Fruit fly (Drosophila melanogaster): ENCODE measurements around the gene SmydA-3.

SmydA-3 gene

DNA sequence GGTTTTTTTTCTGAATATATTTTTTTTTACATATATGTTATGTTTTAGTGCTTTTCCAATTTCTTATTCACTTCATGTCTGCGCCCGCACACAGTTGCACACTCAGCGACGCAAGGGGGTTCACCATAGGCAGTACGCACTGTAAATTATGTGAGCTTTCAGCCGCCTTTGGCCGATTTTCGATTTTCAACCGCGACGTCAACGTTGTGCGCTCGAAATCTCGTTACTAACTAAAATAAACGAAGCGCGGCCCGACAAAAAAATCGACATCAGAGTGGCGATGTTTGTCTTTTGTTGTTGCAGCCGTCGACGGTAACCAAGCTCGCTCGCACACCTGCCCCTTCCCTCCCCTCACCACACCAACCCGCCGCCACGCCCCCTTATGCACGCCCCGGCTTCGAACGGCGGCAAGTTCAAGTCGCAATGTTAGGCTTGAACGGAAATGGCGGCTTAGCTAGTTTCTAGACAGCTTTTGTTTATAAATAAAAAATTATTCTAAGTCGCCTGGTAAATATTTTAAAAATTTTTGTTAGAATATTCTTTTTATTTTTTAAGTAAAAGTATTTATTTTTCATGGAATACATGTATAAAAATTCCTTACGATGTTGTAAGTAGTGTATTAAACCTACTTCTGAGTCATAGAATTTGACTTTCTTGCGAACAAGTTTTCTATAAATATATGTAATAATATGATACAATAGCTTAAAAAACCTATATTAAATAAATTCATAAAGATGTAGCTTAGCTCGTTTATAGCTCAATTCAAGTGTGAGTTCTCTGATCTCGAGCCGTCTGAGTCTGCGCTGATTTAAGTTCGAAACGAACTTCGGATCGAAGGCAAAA is 48.8 kb upstream of the SmydA-3 start, which contains the start of gene CG31869 (continued):
- TF ChIP-seq Lhr (GFP tag; optimal IDR thresholded peaks at IDR 0.05) = no peak
- TF ChIP-seq cato (GFP tag; optimal IDR thresholded peaks at IDR 0.05; ENCODE audit: borderline replicate concordance) = no peak
- TF ChIP-seq nau (GFP tag; optimal IDR thresholded peaks at IDR 0.05) = no peak
- no peak for TF ChIP-seq dimm (GFP tag; IDR thresholded peaks at IDR 0.05)
- TF ChIP-seq Dll (GFP tag; IDR thresholded peaks at IDR 0.05; ENCODE audit: partially characterized antibody) = no peak
- TF ChIP-seq CG8388 (GFP tag; optimal IDR thresholded peaks at IDR 0.05) = no peak
- no peak for TF ChIP-seq NC2β (GFP tag; optimal IDR thresholded peaks at IDR 0.05)
- 0 out of 2 replicates have a peak, but pooled peaks have one; percentile 24 for TF ChIP-seq CG4360 (GFP tag; IDR thresholded peaks at IDR 0.05)
- TF ChIP-seq CG31224 (GFP tag; IDR thresholded peaks at IDR 0.05) = 0 out of 2 replicates have a peak, but pooled peaks have one; percentile 26
- no peak for TF ChIP-seq CG17829 (tag; optimal IDR thresholded peaks at IDR 0.05)
- 0 out of 4 replicates have a peak, but pooled peaks have one; percentile 71 for TF ChIP-seq chinmo (GFP tag; IDR thresholded peaks at IDR 0.05; ENCODE audit: partially characterized antibody)
- peak; percentile 16; the same call in 1 of the 3 replicates for TF ChIP-seq Aef1 (GFP tag; IDR thresholded peaks at IDR 0.05)
- no peak for TF ChIP-seq pfk (GFP tag; optimal IDR thresholded peaks at IDR 0.05)
- TF ChIP-seq Spps (tag; optimal IDR thresholded peaks at IDR 0.05) = no peak
- TF ChIP-seq CG11504 (tag; optimal IDR thresholded peaks at IDR 0.05) = peak; percentile 90
- no peak for TF ChIP-seq CG32772 (GFP tag; IDR thresholded peaks at IDR 0.05)
- TF ChIP-seq CG3065 (GFP tag; optimal IDR thresholded peaks at IDR 0.05) = peak; percentile 7
- no peak for TF ChIP-seq wor (GFP tag; IDR thresholded peaks at IDR 0.05)
- TF ChIP-seq kay (GFP tag; optimal IDR thresholded peaks at IDR 0.05) = no peak
- 0 out of 2 replicates have a peak, but pooled peaks have one; percentile 11 for TF ChIP-seq CG14667 (GFP tag; IDR thresholded peaks at IDR 0.05)
- no peak for TF ChIP-seq mam (GFP tag; optimal IDR thresholded peaks at IDR 0.05)
- no peak for TF ChIP-seq CG8765 (GFP tag; IDR thresholded peaks at IDR 0.05)
- TF ChIP-seq CG10543 (GFP tag; optimal IDR thresholded peaks at IDR 0.05) = no peak
- no peak for TF ChIP-seq pnt (GFP tag; optimal IDR thresholded peaks at IDR 0.05)
- no peak for TF ChIP-seq CG12769 (tag; optimal IDR thresholded peaks at IDR 0.05)
- TF ChIP-seq HmgZ (tag; optimal IDR thresholded peaks at IDR 0.05) = no peak
- TF ChIP-seq dmrt99B (tag; optimal IDR thresholded peaks at IDR 0.05) = no peak
- TF ChIP-seq NC2α (GFP tag; optimal IDR thresholded peaks at IDR 0.05) = no peak
- TF ChIP-seq CG9727 (GFP tag; optimal IDR thresholded peaks at IDR 0.05) = no peak
- TF ChIP-seq ro (GFP tag; IDR thresholded peaks at IDR 0.05) = no peak
- TF ChIP-seq CG4854 (GFP tag; optimal IDR thresholded peaks at IDR 0.05) = no peak
- no peak for TF ChIP-seq CG30431 (GFP tag; optimal IDR thresholded peaks at IDR 0.05)
- no peak for TF ChIP-seq disco-r (GFP tag; optimal IDR thresholded peaks at IDR 0.05)
- no peak for TF ChIP-seq CG42726 (GFP tag; IDR thresholded peaks at IDR 0.05; ENCODE audit: partially characterized antibody)
- TF ChIP-seq NK7.1 (GFP tag; optimal IDR thresholded peaks at IDR 0.05) = no peak
- TF ChIP-seq CG13624 (GFP tag; optimal IDR thresholded peaks at IDR 0.05) = no peak
- peak; percentile 57 for TF ChIP-seq sqz (GFP tag; optimal IDR thresholded peaks at IDR 0.05)
- TF ChIP-seq lmd (GFP tag; IDR thresholded peaks at IDR 0.05) = 0 out of 2 replicates have a peak, but pooled peaks have one; percentile 33
- TF ChIP-seq fd64A (GFP tag; optimal IDR thresholded peaks at IDR 0.05) = no peak
- TF ChIP-seq Awh (GFP tag; IDR thresholded peaks at IDR 0.05) = no peak
- no peak for TF ChIP-seq gfzf (GFP tag; optimal IDR thresholded peaks at IDR 0.05)
- TF ChIP-seq Chrac-16 (GFP tag; optimal IDR thresholded peaks at IDR 0.05) = no peak
- no peak for TF ChIP-seq CG6854 (GFP tag; optimal IDR thresholded peaks at IDR 0.05)
- 0 out of 2 replicates have a peak, but pooled peaks have one; percentile 25 for TF ChIP-seq HLH3B (GFP tag; IDR thresholded peaks at IDR 0.05)
- TF ChIP-seq CG6689 (GFP tag; IDR thresholded peaks at IDR 0.05) = no peak
- no peak for TF ChIP-seq CG5953 (GFP tag; IDR thresholded peaks at IDR 0.05)
- TF ChIP-seq CTCF (GFP tag; optimal IDR thresholded peaks at IDR 0.05) = no peak
- TF ChIP-seq CG4617 (GFP tag; optimal IDR thresholded peaks at IDR 0.05; ENCODE audit: borderline replicate concordance) = no peak
- peak; percentile 44 for TF ChIP-seq Xbp1 (GFP tag; optimal IDR thresholded peaks at IDR 0.05)
- TF ChIP-seq Doc2 (GFP tag; IDR thresholded peaks at IDR 0.05) = no peak

All from whole organism, embryonic.